Fruit fly (Drosophila melanogaster): ENCODE measurements around the gene CG15465.

CG15465 gene

dm6 chrX:5085964-5086707 lies 577 bp downstream of the CG15465 start (continued):
- TF ChIP-seq CG10654 (GFP tag; optimal IDR thresholded peaks at IDR 0.05) (no peak), CG4282 (GFP tag; optimal IDR thresholded peaks at IDR 0.05) (no peak), Lim3 (GFP tag; IDR thresholded peaks at IDR 0.05) (no peak), sob (GFP tag; IDR thresholded peaks at IDR 0.05) (no peak), CG11093 (GFP tag; IDR thresholded peaks at IDR 0.05) (no peak), sr (GFP tag; IDR thresholded peaks at IDR 0.05) (no peak), tap (tag; optimal IDR thresholded peaks at IDR 0.05) (no peak), CG18262 (tag; optimal IDR thresholded peaks at IDR 0.05) (peak; percentile 50), mld (GFP tag; IDR thresholded peaks at IDR 0.05; ENCODE audit: partially characterized antibody) (no peak), exex (tag; optimal IDR thresholded peaks at IDR 0.05) (peak; percentile 7), CG4424 (GFP tag; optimal IDR thresholded peaks at IDR 0.05) (peak; percentile 39), CG12659 (GFP tag; optimal IDR thresholded peaks at IDR 0.05) (peak; percentile 39), Gsc (GFP tag; IDR thresholded peaks at IDR 0.05) (no peak), ERR (GFP tag; optimal IDR thresholded peaks at IDR 0.05) (no peak), vnd (GFP tag; IDR thresholded peaks at IDR 0.05; ENCODE audit: partially characterized antibody) (no peak), CG12104 (GFP tag; optimal IDR thresholded peaks at IDR 0.05) (no peak), bsh (GFP tag; optimal IDR thresholded peaks at IDR 0.05) (peak in 1 of 2 experiments; percentile 31), pnt (GFP tag; optimal IDR thresholded peaks at IDR 0.05) (no peak), CG7786 (GFP tag; optimal IDR thresholded peaks at IDR 0.05) (peak; percentile 14), maf-S (GFP tag; optimal IDR thresholded peaks at IDR 0.05) (no peak), CG17912 (GFP tag; optimal IDR thresholded peaks at IDR 0.05) (no peak), gem (tag; optimal IDR thresholded peaks at IDR 0.05) (peak; percentile 66), inv (GFP tag; IDR thresholded peaks at IDR 0.05; ENCODE audit: partially characterized antibody) (no peak), Blimp-1 (GFP tag; optimal IDR thresholded peaks at IDR 0.05) (peak; percentile 27), cg (GFP tag; optimal IDR thresholded peaks at IDR 0.05) (no peak), Kr (GFP tag; optimal IDR thresholded peaks at IDR 0.05) (no peak), tio (GFP tag; optimal IDR thresholded peaks at IDR 0.05) (no peak), dysf (GFP tag; IDR thresholded peaks at IDR 0.05) (peak; percentile 39; the same call in 1 of the 3 replicates), CG17612 (GFP tag; IDR thresholded peaks at IDR 0.05) (no peak), CG6683 (GFP tag; optimal IDR thresholded peaks at IDR 0.05) (no peak), ap (GFP tag; IDR thresholded peaks at IDR 0.05) (no peak), MESR4 (GFP tag; optimal IDR thresholded peaks at IDR 0.05) (no peak), Meics (GFP tag; optimal IDR thresholded peaks at IDR 0.05) (peak; percentile 46), Bdp1 (GFP tag; optimal IDR thresholded peaks at IDR 0.05) (no peak), sna (GFP tag; IDR thresholded peaks at IDR 0.05; ENCODE audit: partially characterized antibody) (no peak), B-H2 (GFP tag; optimal IDR thresholded peaks at IDR 0.05) (no peak), CG9876 (GFP tag; optimal IDR thresholded peaks at IDR 0.05) (no peak), H15 (GFP tag; IDR thresholded peaks at IDR 0.05) (no peak), rib (GFP tag; IDR thresholded peaks at IDR 0.05) (no peak), CG5180 (GFP tag; optimal IDR thresholded peaks at IDR 0.05) (no peak), cato (GFP tag; optimal IDR thresholded peaks at IDR 0.05; ENCODE audit: borderline replicate concordance) (no peak), Myb (GFP tag; optimal IDR thresholded peaks at IDR 0.05) (no peak), Mrtf (GFP tag; IDR thresholded peaks at IDR 0.05) (0 out of 3 replicates have a peak, but pooled peaks have one; percentile 24), kah (GFP tag; optimal IDR thresholded peaks at IDR 0.05) (no peak), Hr39 (optimal IDR thresholded peaks at IDR 0.05) (no peak), CHES-1-like (GFP tag; optimal IDR thresholded peaks at IDR 0.05) (peak; percentile 30), CG9817 (tag; optimal IDR thresholded peaks at IDR 0.05) (no peak), disco-r (GFP tag; optimal IDR thresholded peaks at IDR 0.05) (no peak), NfI (GFP tag; optimal IDR thresholded peaks at IDR 0.05) (no peak), CG10565 (GFP tag; optimal IDR thresholded peaks at IDR 0.05) (no peak)
